Worm (Caenorhabditis elegans): ENCODE results near the gene cest-1.1.

ce11 chrV:14193451-14193850, 26.9 kb upstream of the cest-1.1 start, which contains the start of gene atfs-1:
- TF ChIP-seq egl-27 (tag; optimal IDR thresholded peaks at IDR 0.05), result no peak
- TF ChIP-seq ceh-44 (GFP tag; IDR thresholded peaks at IDR 0.05), result no peak
- no peak for TF ChIP-seq lin-39 (tag; optimal IDR thresholded peaks at IDR 0.05)
- TF ChIP-seq ztf-11 (tag; optimal IDR thresholded peaks at IDR 0.05), result no peak
- TF ChIP-seq fkh-10 (GFP tag; optimal IDR thresholded peaks at IDR 0.05), result no peak
- no peak for TF ChIP-seq ces-1 (GFP tag; optimal IDR thresholded peaks at IDR 0.05)
- TF ChIP-seq hlh-30 (tag; optimal IDR thresholded peaks at IDR 0.05; ENCODE audit: insufficient read depth), result peak; percentile 80
- no peak for TF ChIP-seq snpc-4 (tag; optimal IDR thresholded peaks at IDR 0.05)
